Fruit fly (Drosophila melanogaster) whole organism, embryonic: ENCODE measurements around the gene TTLL15.

ENCODE experiments used
- BEAF-32 ChIP-seq: fragments of 200-800 bp; sonication (Bioruptor generic); optimal IDR thresholded peaks from 3 replicates; lab custom pipeline; 2017; ENCODE audit warnings: missing biosample characterization, missing genetic modification characterization, mild to moderate bottlenecking, moderate library complexity, missing genetic modification reagents
- CG11504 ChIP-seq: fragments of 200-800 bp; sonication (Bioruptor generic); optimal IDR thresholded peaks from 3 replicates; lab custom pipeline; 2019; ENCODE audit warnings: missing biosample characterization, mild to moderate bottlenecking, missing genetic modification characterization, moderate library complexity
- CG11560 ChIP-seq: fragments of 200-800 bp; sonication (Bioruptor generic); IDR thresholded peaks from 3 replicates; pipeline ENCODE4 v1.3.6; 2022; ENCODE audit warnings: missing biosample characterization, missing genetic modification characterization
- CG14014 ChIP-seq: fragments of 200-800 bp; sonication (Bioruptor generic); IDR thresholded peaks from 2 replicates; pipeline ENCODE4 v1.3.6; 2022; ENCODE audit warnings: missing biosample characterization, missing genetic modification characterization
- CG17328 ChIP-seq: fragments of 200-800 bp; sonication (Bioruptor generic); IDR thresholded peaks from 2 replicates; pipeline ENCODE4 v1.3.6; 2022; ENCODE audit warnings: missing biosample characterization, missing genetic modification characterization
- CG1832 ChIP-seq: fragments of 200-800 bp; sonication (Bioruptor generic); optimal IDR thresholded peaks from 2 replicates; lab custom pipeline; 2017; ENCODE audit warnings: missing biosample characterization, mild to moderate bottlenecking, missing genetic modification characterization, inconsistent platforms
- CG2116 ChIP-seq: fragments of 200-800 bp; sonication (Bioruptor generic); optimal IDR thresholded peaks from 3 replicates; lab custom pipeline; 2018; ENCODE audit warnings: missing biosample characterization, mild to moderate bottlenecking, missing genetic modification characterization
- CG2120 ChIP-seq: fragments of 200-800 bp; sonication (Bioruptor generic); optimal IDR thresholded peaks from 3 replicates; lab custom pipeline; 2016; ENCODE audit warnings: missing biosample characterization, missing genetic modification characterization
- CG2129 ChIP-seq: fragments of 200-800 bp; sonication (Bioruptor generic); IDR thresholded peaks from 2 replicates; pipeline ENCODE4 v1.3.6; 2022; ENCODE audit warnings: missing biosample characterization, missing genetic modification characterization; ENCODE audit not compliant: partially characterized antibody
- CG31224 ChIP-seq: fragments of 200-800 bp; sonication (Bioruptor generic); IDR thresholded peaks from 2 replicates; pipeline ENCODE4 v1.3.6; 2022; ENCODE audit warnings: missing biosample characterization, missing genetic modification characterization
- CG31441 ChIP-seq: fragments of 200-800 bp; sonication (Bioruptor generic); IDR thresholded peaks from 2 replicates; pipeline ENCODE4 v1.3.6; 2022; ENCODE audit warnings: missing biosample characterization, missing genetic modification characterization
- CG32772 ChIP-seq: fragments of 200-800 bp; sonication (Bioruptor generic); IDR thresholded peaks from 2 replicates; pipeline ENCODE4 v1.3.6; 2022; ENCODE audit warnings: missing biosample characterization, missing genetic modification characterization
- CG3407 ChIP-seq: fragments of 200-800 bp; sonication (Bioruptor generic); optimal IDR thresholded peaks from 2 replicates; lab custom pipeline; 2018; ENCODE audit warnings: missing biosample characterization, mild to moderate bottlenecking, missing genetic modification characterization
- CG3838 ChIP-seq: fragments of 200-800 bp; sonication (Bioruptor generic); optimal IDR thresholded peaks from 3 replicates; lab custom pipeline; 2016; ENCODE audit warnings: missing biosample characterization, missing genetic modification characterization
- CG43689 ChIP-seq: fragments of 200-800 bp; sonication (Bioruptor generic); IDR thresholded peaks from 2 replicates; pipeline ENCODE4 v1.3.6; 2022; ENCODE audit warnings: missing biosample characterization, missing genetic modification characterization
- CG4617 ChIP-seq: fragments of 200-800 bp; sonication (Bioruptor generic); optimal IDR thresholded peaks from 3 replicates; lab custom pipeline; 2016; ENCODE audit warnings: missing biosample characterization, missing genetic modification characterization, borderline replicate concordance
- CG7987 ChIP-seq: fragments of 200-800 bp; sonication (Bioruptor generic); optimal IDR thresholded peaks from 2 replicates; lab custom pipeline; 2018; ENCODE audit warnings: missing biosample characterization, mild to moderate bottlenecking, missing genetic modification characterization, moderate library complexity
- CG9876 ChIP-seq: fragments of 200-800 bp; sonication (Bioruptor generic); optimal IDR thresholded peaks from 2 replicates; lab custom pipeline; 2016; ENCODE audit warnings: missing biosample characterization, missing genetic modification characterization
- CHES-1-like ChIP-seq: fragments of 200-800 bp; sonication (Bioruptor generic); optimal IDR thresholded peaks from 2 replicates; lab custom pipeline; 2016; ENCODE audit warnings: missing biosample characterization, missing genetic modification characterization
- Dbx ChIP-seq: fragments of 200-800 bp; sonication (Bioruptor generic); IDR thresholded peaks from 3 replicates; pipeline ENCODE4 v1.3.6; 2022; ENCODE audit warnings: missing biosample characterization, missing genetic modification characterization
- Dref ChIP-seq: fragments of 200-800 bp; sonication (Bioruptor generic); IDR thresholded peaks from 2 replicates; pipeline ENCODE4 v1.3.6; 2022; ENCODE audit warnings: missing biosample characterization, missing genetic modification characterization
- ERR ChIP-seq: fragments of 200-800 bp; sonication (Bioruptor generic); optimal IDR thresholded peaks from 2 replicates; lab custom pipeline; 2016; ENCODE audit warnings: missing biosample characterization, missing genetic modification characterization
- Fer1 ChIP-seq: fragments of 200-800 bp; sonication (Bioruptor generic); optimal IDR thresholded peaks from 2 replicates; lab custom pipeline; 2017; ENCODE audit warnings: missing biosample characterization, mild to moderate bottlenecking, missing genetic modification characterization
- Gug ChIP-seq: fragments of 200-800 bp; sonication (Bioruptor generic); IDR thresholded peaks from 4 replicates; pipeline ENCODE4 v1.3.6; 2022; ENCODE audit warnings: missing biosample characterization, missing genetic modification characterization
- HmgD ChIP-seq: fragments of 200-800 bp; sonication (Bioruptor generic); optimal IDR thresholded peaks from 3 replicates; lab custom pipeline; 2016; ENCODE audit warnings: missing biosample characterization, missing genetic modification characterization
- Jarid2 ChIP-seq: fragments of 200-800 bp; sonication (Bioruptor generic); optimal IDR thresholded peaks from 3 replicates; lab custom pipeline; 2017; ENCODE audit warnings: mild to moderate bottlenecking, missing biosample characterization, missing genetic modification reagents, missing genetic modification characterization
- Max ChIP-seq: fragments of 200-800 bp; sonication (Bioruptor generic); optimal IDR thresholded peaks from 2 replicates; lab custom pipeline; 2016; ENCODE audit warnings: missing biosample characterization, mild to moderate bottlenecking, missing genetic modification characterization
- Pdp1 ChIP-seq, 2 experiments: fragments of 200-800 bp; sonication (Bioruptor generic); optimal IDR thresholded peaks; 3 replicates each; lab custom pipeline; 2016; ENCODE audit warnings: missing biosample characterization in 2 of 2, missing genetic modification characterization in 2 of 2, mild to moderate bottlenecking in 1 of 2, moderate library complexity in 1 of 2
- Side ChIP-seq: fragments of 200-800 bp; sonication (Bioruptor generic); optimal IDR thresholded peaks from 2 replicates; lab custom pipeline; 2016; ENCODE audit warnings: missing biosample characterization, missing genetic modification characterization
- ab ChIP-seq: fragments of 200-800 bp; sonication (Bioruptor generic); optimal IDR thresholded peaks from 2 replicates; lab custom pipeline; 2016; ENCODE audit warnings: missing biosample characterization, missing genetic modification characterization
- ara ChIP-seq: fragments of 200-800 bp; sonication (Bioruptor generic); IDR thresholded peaks from 2 replicates; pipeline ENCODE4 v1.3.6; 2022; ENCODE audit warnings: missing biosample characterization, missing genetic modification characterization
- cato ChIP-seq: fragments of 200-800 bp; sonication (Bioruptor generic); optimal IDR thresholded peaks from 2 replicates; lab custom pipeline; 2016; ENCODE audit warnings: missing biosample characterization, missing genetic modification characterization, borderline replicate concordance
- caup ChIP-seq: fragments of 200-800 bp; sonication (Bioruptor generic); optimal IDR thresholded peaks from 3 replicates; lab custom pipeline; 2017; ENCODE audit warnings: missing biosample characterization, mild to moderate bottlenecking, missing genetic modification characterization, moderate library complexity; ENCODE audit not compliant: severe bottlenecking
- fd64A ChIP-seq: fragments of 200-800 bp; sonication (Bioruptor generic); optimal IDR thresholded peaks from 3 replicates; lab custom pipeline; 2018; ENCODE audit warnings: missing biosample characterization, mild to moderate bottlenecking, missing genetic modification characterization
- grn ChIP-seq: fragments of 200-800 bp; sonication (Bioruptor generic); optimal IDR thresholded peaks from 3 replicates; lab custom pipeline; 2017; ENCODE audit warnings: missing biosample characterization, missing genetic modification characterization
- her ChIP-seq: fragments of 200-800 bp; sonication (Bioruptor generic); optimal IDR thresholded peaks from 2 replicates; lab custom pipeline; 2016; ENCODE audit warnings: missing biosample characterization, missing genetic modification characterization
- hkb ChIP-seq, 2 experiments: fragments of 200-800 bp in 1 of 2; fragments of >200 bp in 1 of 2; sonication (Bioruptor generic) in 1 of 2; IDR thresholded peaks in 1 of 2; optimal IDR thresholded peaks in 1 of 2; 2 replicates each; pipeline versions ENCODE4 v1.3.6 to Lab custom; 2017 to 2022; ENCODE audit warnings: missing biosample characterization in 1 of 2, missing genetic modification characterization in 1 of 2
- jigr1 ChIP-seq: fragments of 200-800 bp; sonication (Bioruptor generic); IDR thresholded peaks from 3 replicates; pipeline ENCODE4 v1.3.6; 2022; ENCODE audit warnings: missing biosample characterization, missing genetic modification characterization
- kni ChIP-seq: fragments of 200-800 bp; sonication (Bioruptor generic); optimal IDR thresholded peaks from 3 replicates; lab custom pipeline; 2017; ENCODE audit warnings: mild to moderate bottlenecking, missing biosample characterization, missing genetic modification reagents, missing genetic modification characterization
- lab ChIP-seq: fragments of 200-800 bp; sonication (Bioruptor generic); optimal IDR thresholded peaks from 3 replicates; lab custom pipeline; 2017; ENCODE audit warnings: missing biosample characterization, missing genetic modification characterization, mild to moderate bottlenecking, moderate library complexity, missing genetic modification reagents
- maf-S ChIP-seq: fragments of 200-800 bp; sonication (Bioruptor generic); optimal IDR thresholded peaks from 2 replicates; lab custom pipeline; 2016; ENCODE audit warnings: missing biosample characterization, missing genetic modification characterization
- mirr ChIP-seq: fragments of 200-800 bp; sonication (Bioruptor generic); optimal IDR thresholded peaks from 3 replicates; lab custom pipeline; 2018; ENCODE audit warnings: missing biosample characterization, mild to moderate bottlenecking, missing genetic modification characterization
- pho ChIP-seq: fragments of 200-800 bp; sonication (Bioruptor generic); optimal IDR thresholded peaks from 2 replicates; lab custom pipeline; 2016; ENCODE audit warnings: missing biosample characterization, missing genetic modification characterization
- phol ChIP-seq: fragments of 200-800 bp; sonication (Bioruptor generic); optimal IDR thresholded peaks from 3 replicates; lab custom pipeline; 2018; ENCODE audit warnings: missing biosample characterization, mild to moderate bottlenecking, missing genetic modification characterization, moderate library complexity
- rib ChIP-seq: fragments of 200-800 bp; sonication (Bioruptor generic); IDR thresholded peaks from 2 replicates; pipeline ENCODE4 v1.3.6; 2022; ENCODE audit warnings: missing biosample characterization, missing genetic modification characterization
- run ChIP-seq: fragments of 200-800 bp; sonication (Bioruptor generic); optimal IDR thresholded peaks from 3 replicates; lab custom pipeline; 2018; ENCODE audit warnings: missing biosample characterization, mild to moderate bottlenecking, missing genetic modification characterization
- salm ChIP-seq: fragments of 200-800 bp; sonication (Bioruptor generic); optimal IDR thresholded peaks from 2 replicates; lab custom pipeline; 2018; ENCODE audit warnings: missing biosample characterization, mild to moderate bottlenecking, missing genetic modification characterization
- shn ChIP-seq: fragments of 200-800 bp; sonication (Bioruptor generic); optimal IDR thresholded peaks from 3 replicates; lab custom pipeline; 2016; ENCODE audit warnings: missing biosample characterization, missing genetic modification characterization
- sna ChIP-seq: fragments of 200-800 bp; sonication (Bioruptor generic); IDR thresholded peaks from 2 replicates; pipeline ENCODE4 v1.3.6; 2022; ENCODE audit warnings: missing biosample characterization, missing genetic modification characterization; ENCODE audit not compliant: partially characterized antibody
- zfh1 ChIP-seq: fragments of 200-800 bp; sonication (Bioruptor generic); IDR thresholded peaks from 3 replicates; pipeline ENCODE4 v1.3.6; 2022; ENCODE audit warnings: missing biosample characterization, missing genetic modification characterization

The TTLL15 gene

DNA sequence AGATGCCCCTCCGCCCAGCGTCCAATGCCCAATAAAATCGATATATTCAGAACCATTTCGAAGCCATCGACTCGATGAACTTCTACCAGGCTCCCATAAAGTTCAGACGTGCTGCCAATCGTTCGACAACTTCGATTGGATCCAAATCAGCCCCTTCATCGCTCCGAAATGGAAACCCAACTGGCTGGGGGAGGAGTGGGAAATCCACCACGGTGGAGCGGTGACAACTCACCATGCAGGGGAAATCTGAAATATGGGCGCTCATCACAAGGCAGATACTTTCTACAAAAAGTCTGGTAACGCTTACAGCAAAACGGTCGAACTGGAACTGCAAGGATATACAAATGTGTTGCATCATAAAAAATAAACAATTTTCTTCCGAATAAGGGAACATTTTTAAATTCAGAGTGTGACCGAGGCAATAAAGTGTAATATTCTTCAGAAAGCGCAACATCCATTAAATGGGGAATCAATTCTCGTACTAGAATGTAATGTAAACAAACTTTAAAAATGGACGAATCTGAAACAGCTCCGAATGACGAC lies 37.2 kb downstream of the TTLL15 start, which contains the start of gene CG4565 (continued):
- TF ChIP-seq grn (GFP tag; lab: Kevin White, UChicago) (peak; percentile 62), fd64A (GFP tag; lab: Kevin White, UChicago) (no peak), mirr (peak; percentile 26), CG3838 (no peak), salm (tag; lab: Kevin White, UChicago) (no peak), lab (no peak), CG32772 (GFP tag; lab: Robert Waterston, UW) (no peak), BEAF-32 (GFP tag; lab: Kevin White, UChicago) (peak; percentile 41), hkb (optimal IDR thresholded peaks at IDR 0.05; lab: Kevin White, UChicago) (no peak), hkb (GFP tag; IDR thresholded peaks at IDR 0.05; lab: Robert Waterston, UW) (0 out of 2 replicates have a peak, but pooled peaks have one; percentile 35), CG7987 (peak; percentile 31), sna (GFP tag; lab: Robert Waterston, UW) (no peak), CG2116 (no peak), CHES-1-like (GFP tag; lab: Kevin White, UChicago) (no peak), CG3407 (GFP tag; lab: Kevin White, UChicago) (no peak), CG17328 (GFP tag; lab: Robert Waterston, UW) (no peak), HmgD (no peak), caup (GFP tag; lab: Kevin White, UChicago) (no peak), ab (GFP tag; lab: Kevin White, UChicago) (no peak), ara (GFP tag; lab: Robert Waterston, UW) (no peak), Fer1 (GFP tag; lab: Kevin White, UChicago) (peak; percentile 42), pho (no peak), Dref (GFP tag; lab: Robert Waterston, UW) (no peak; the same call in 1 of the 2 replicates), Gug (GFP tag; lab: Robert Waterston, UW) (no peak), CG2129 (no peak), Side (GFP tag; lab: Kevin White, UChicago) (no peak), cato (GFP tag; lab: Kevin White, UChicago) (no peak), rib (GFP tag; lab: Robert Waterston, UW) (no peak), run (tag; lab: Kevin White, UChicago) (no peak), maf-S (GFP tag; lab: Kevin White, UChicago) (no peak), jigr1 (GFP tag; lab: Robert Waterston, UW) (no peak), CG2120 (GFP tag; lab: Kevin White, UChicago) (no peak), Pdp1 (GFP tag; optimal IDR thresholded peaks at IDR 0.05; lab: Kevin White, UChicago) (peak in 1 of 2 experiments; percentile 82), Jarid2 (GFP tag; lab: Kevin White, UChicago) (no peak), CG11504 (tag; lab: Kevin White, UChicago) (no peak), Max (GFP tag; lab: Kevin White, UChicago) (no peak), CG31441 (GFP tag; lab: Robert Waterston, UW) (no peak), shn (GFP tag; lab: Kevin White, UChicago) (no peak), CG14014 (GFP tag; lab: Robert Waterston, UW) (no peak), ERR (GFP tag; lab: Kevin White, UChicago) (no peak), kni (GFP tag; lab: Kevin White, UChicago) (peak; percentile 49), CG9876 (GFP tag; lab: Kevin White, UChicago) (no peak), zfh1 (GFP tag; lab: Robert Waterston, UW) (no peak), her (GFP tag; lab: Kevin White, UChicago) (peak; percentile 18), CG31224 (GFP tag; lab: Robert Waterston, UW) (peak; percentile 99), CG4617 (GFP tag; lab: Kevin White, UChicago) (no peak), phol (tag; lab: Kevin White, UChicago) (peak; percentile 29), Dbx (GFP tag; lab: Robert Waterston, UW) (no peak), CG11560 (tag; lab: Robert Waterston, UW) (no peak), CG1832 (GFP tag; lab: Kevin White, UChicago) (no peak), CG43689 (GFP tag; lab: Robert Waterston, UW) (no peak)
